Fruit fly (Drosophila melanogaster): Measurements from ENCODE around the gene CG42692.
A peak's percentile ranks its signal among the peaks of the same experiment; 100 is the strongest.

CG42692 gene

DNA sequence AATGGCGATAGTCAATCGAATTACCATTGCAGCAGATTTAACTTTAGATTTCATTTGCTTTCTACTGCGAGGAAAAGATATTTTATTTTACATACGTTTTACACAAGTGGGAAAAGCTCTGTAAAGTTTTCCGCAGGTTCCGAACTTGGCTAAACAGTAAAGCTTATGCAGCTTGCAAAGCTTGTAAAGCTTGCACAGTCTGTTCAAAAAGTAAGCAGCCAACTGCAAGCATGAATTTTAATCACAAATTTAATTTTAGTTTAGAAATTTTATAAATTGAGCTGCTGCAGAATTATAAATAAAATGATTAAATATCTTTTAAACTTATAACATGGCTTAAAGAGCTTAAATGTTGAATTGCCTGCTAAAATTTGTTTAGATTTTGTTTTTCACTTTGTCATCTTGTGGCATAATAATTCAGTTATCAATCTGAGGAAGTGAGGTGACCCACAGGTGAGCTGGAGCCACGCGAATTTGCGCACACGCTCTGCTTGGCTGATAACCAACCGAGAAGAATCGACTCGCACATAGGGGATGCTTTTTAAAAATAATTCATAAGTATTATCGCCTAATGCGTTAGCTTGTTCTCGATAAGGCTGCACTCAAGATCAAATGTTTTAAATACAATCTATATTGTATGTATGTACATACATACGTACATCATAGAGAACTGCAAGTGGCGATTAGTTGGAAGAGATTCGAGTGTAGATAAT lies 3.8 kb downstream of the CG42692 start (continued):
- TF ChIP-seq CG34422 (GFP tag; IDR thresholded peaks at IDR 0.05) (no peak), zen2 (GFP tag; IDR thresholded peaks at IDR 0.05; ENCODE audit: partially characterized antibody) (no peak), dm (GFP tag; optimal IDR thresholded peaks at IDR 0.05) (no peak), Nf-YB (GFP tag; optimal IDR thresholded peaks at IDR 0.05) (no peak), emc (GFP tag; optimal IDR thresholded peaks at IDR 0.05) (no peak), CG12299 (tag; optimal IDR thresholded peaks at IDR 0.05) (peak; percentile 26), CHES-1-like (GFP tag; optimal IDR thresholded peaks at IDR 0.05) (no peak), CG31388 (GFP tag; optimal IDR thresholded peaks at IDR 0.05) (no peak), CG10979 (tag; optimal IDR thresholded peaks at IDR 0.05) (no peak), CG17829 (tag; optimal IDR thresholded peaks at IDR 0.05) (no peak), CG8290 (GFP tag; optimal IDR thresholded peaks at IDR 0.05) (peak; percentile 27), CG8290 (tag; optimal IDR thresholded peaks at IDR 0.05) (peak in 1 of 2 experiments; percentile 27), HmgZ (tag; optimal IDR thresholded peaks at IDR 0.05) (peak; percentile 26), CG33213 (GFP tag; optimal IDR thresholded peaks at IDR 0.05) (peak; percentile 4), Hmx (GFP tag; optimal IDR thresholded peaks at IDR 0.05) (no peak), Fer1 (GFP tag; optimal IDR thresholded peaks at IDR 0.05) (peak; percentile 70), bigmax (GFP tag; optimal IDR thresholded peaks at IDR 0.05) (no peak), CG5953 (GFP tag; IDR thresholded peaks at IDR 0.05) (no peak), ftz-f1 (GFP tag; optimal IDR thresholded peaks at IDR 0.05) (no peak), CG13296 (GFP tag; optimal IDR thresholded peaks at IDR 0.05) (peak; percentile 32), HLH3B (GFP tag; IDR thresholded peaks at IDR 0.05) (0 out of 2 replicates have a peak, but pooled peaks have one; percentile 17), Adf1 (GFP tag; IDR thresholded peaks at IDR 0.05) (peak; percentile 58; the same call in 1 of the 2 replicates), CG12219 (GFP tag; optimal IDR thresholded peaks at IDR 0.05) (no peak), CG11560 (tag; IDR thresholded peaks at IDR 0.05) (peak; percentile 40; the same call in 1 of the 3 replicates), Ravus (GFP tag; IDR thresholded peaks at IDR 0.05) (no peak), CG11085 (GFP tag; IDR thresholded peaks at IDR 0.05) (no peak), CG8944 (GFP tag; optimal IDR thresholded peaks at IDR 0.05) (no peak), ash1 (GFP tag; optimal IDR thresholded peaks at IDR 0.05) (no peak), hth (optimal IDR thresholded peaks at IDR 0.05) (no peak), corto (GFP tag; optimal IDR thresholded peaks at IDR 0.05) (no peak), CG4360 (GFP tag; IDR thresholded peaks at IDR 0.05) (no peak), NK7.1 (GFP tag; optimal IDR thresholded peaks at IDR 0.05) (no peak), CG6683 (GFP tag; optimal IDR thresholded peaks at IDR 0.05) (no peak), CG17912 (GFP tag; optimal IDR thresholded peaks at IDR 0.05) (no peak), CG13424 (tag; optimal IDR thresholded peaks at IDR 0.05) (no peak), mld (GFP tag; IDR thresholded peaks at IDR 0.05; ENCODE audit: partially characterized antibody) (no peak), CG3847 (GFP tag; IDR thresholded peaks at IDR 0.05) (peak; percentile 56; the same call in 1 of the 2 replicates), hkb (optimal IDR thresholded peaks at IDR 0.05) (no peak), hkb (GFP tag; IDR thresholded peaks at IDR 0.05) (peak; percentile 66), ham (GFP tag; IDR thresholded peaks at IDR 0.05) (no peak), ssp (GFP tag; IDR thresholded peaks at IDR 0.05) (no peak), pan (optimal IDR thresholded peaks at IDR 0.05) (no peak), pan (GFP tag; optimal IDR thresholded peaks at IDR 0.05 in 1 of 2, IDR thresholded peaks at IDR 0.05 in 1 of 2) (no peak), kah (GFP tag; optimal IDR thresholded peaks at IDR 0.05) (no peak), kay (GFP tag; optimal IDR thresholded peaks at IDR 0.05) (no peak), caup (GFP tag; optimal IDR thresholded peaks at IDR 0.05; ENCODE audit: severe bottlenecking) (no peak), CG1832 (GFP tag; optimal IDR thresholded peaks at IDR 0.05) (no peak), unpg (GFP tag; optimal IDR thresholded peaks at IDR 0.05) (no peak), CG15601 (tag; optimal IDR thresholded peaks at IDR 0.05) (peak; percentile 14), unc-4 (GFP tag; IDR thresholded peaks at IDR 0.05; ENCODE audit: partially characterized antibody) (no peak), croc (GFP tag; conservative IDR thresholded peaks at IDR 0.05) (no peak)
